Fruit fly (Drosophila melanogaster) S2 (cell line): Measurements from ENCODE around the gene alphaTub84D.

ENCODE experiments used
- CG8478 ChIP-seq: fragments of >200 bp; optimal IDR thresholded peaks from 2 replicates; lab custom pipeline; 2018
- CTCF ChIP-seq, 2 experiments: fragments of >200 bp; optimal IDR thresholded peaks; 2 replicates each; lab custom pipeline; 2018

dm6 chr3R:7506314-7506988 lies 24.1 kb upstream of the alphaTub84D start:
- TF ChIP-seq CG8478 (lab: Kevin White, UChicago) = no peak
- TF ChIP-seq CTCF (optimal IDR thresholded peaks at IDR 0.05; lab: Kevin White, UChicago) = no peak
